Fruit fly (Drosophila melanogaster) whole organism, embryonic: ENCODE measurements around the gene AsnRS.
A peak's percentile ranks its signal among the peaks of the same experiment; 100 is the strongest.

Experiments
- Asciz ChIP-seq: fragments of 200-800 bp; sonication (Bioruptor generic); optimal IDR thresholded peaks from 2 replicates; lab custom pipeline; 2017; ENCODE audit warnings: missing biosample characterization, mild to moderate bottlenecking, missing genetic modification characterization, missing genetic modification reagents
- BtbVII ChIP-seq: fragments of 200-800 bp; sonication (Bioruptor generic); optimal IDR thresholded peaks from 3 replicates; lab custom pipeline; 2017; ENCODE audit warnings: missing biosample characterization, mild to moderate bottlenecking, missing genetic modification characterization
- CG11695 ChIP-seq: fragments of 200-800 bp; sonication (Bioruptor generic); IDR thresholded peaks from 3 replicates; pipeline ENCODE4 v1.3.6; 2022; ENCODE audit warnings: missing biosample characterization, missing genetic modification characterization
- CG12071 ChIP-seq: fragments of 200-800 bp; sonication (Bioruptor generic); optimal IDR thresholded peaks from 3 replicates; lab custom pipeline; 2018; ENCODE audit warnings: missing biosample characterization, mild to moderate bottlenecking, missing genetic modification characterization
- CG12744 ChIP-seq: fragments of 200-800 bp; sonication (Bioruptor generic); optimal IDR thresholded peaks from 2 replicates; lab custom pipeline; 2016; ENCODE audit warnings: missing biosample characterization, missing genetic modification characterization
- CG13123 ChIP-seq: fragments of 200-800 bp; sonication (Bioruptor generic); optimal IDR thresholded peaks from 2 replicates; lab custom pipeline; 2016; ENCODE audit warnings: missing biosample characterization, missing genetic modification characterization
- CG1529 ChIP-seq: fragments of 200-800 bp; sonication (Bioruptor generic); optimal IDR thresholded peaks from 3 replicates; lab custom pipeline; 2018; ENCODE audit warnings: missing biosample characterization, missing genetic modification characterization
- CG15479 ChIP-seq: fragments of 200-800 bp; sonication (Bioruptor generic); optimal IDR thresholded peaks from 3 replicates; lab custom pipeline; 2019; ENCODE audit warnings: missing biosample characterization, mild to moderate bottlenecking, missing genetic modification characterization, moderate library complexity
- CG17829 ChIP-seq: fragments of 200-800 bp; optimal IDR thresholded peaks from 2 replicates; lab custom pipeline; 2019; ENCODE audit warnings: missing biosample characterization, mild to moderate bottlenecking, missing genetic modification characterization, moderate library complexity
- CG1832 ChIP-seq: fragments of 200-800 bp; sonication (Bioruptor generic); optimal IDR thresholded peaks from 2 replicates; lab custom pipeline; 2017; ENCODE audit warnings: missing biosample characterization, mild to moderate bottlenecking, missing genetic modification characterization, inconsistent platforms
- CG18476 ChIP-seq: fragments of 200-800 bp; sonication (Bioruptor generic); optimal IDR thresholded peaks from 2 replicates; lab custom pipeline; 2016; ENCODE audit warnings: missing biosample characterization, mild to moderate bottlenecking, missing genetic modification characterization
- CG31365 ChIP-seq: fragments of 200-800 bp; sonication (Bioruptor generic); optimal IDR thresholded peaks from 2 replicates; lab custom pipeline; 2018; ENCODE audit warnings: missing biosample characterization, mild to moderate bottlenecking, missing genetic modification characterization
- CG31441 ChIP-seq: fragments of 200-800 bp; sonication (Bioruptor generic); IDR thresholded peaks from 2 replicates; pipeline ENCODE4 v1.3.6; 2022; ENCODE audit warnings: missing biosample characterization, missing genetic modification characterization
- CG34422 ChIP-seq: fragments of 200-800 bp; sonication (Bioruptor generic); IDR thresholded peaks from 3 replicates; pipeline ENCODE4 v1.3.6; 2022; ENCODE audit warnings: missing biosample characterization, missing genetic modification characterization
- CG4404 ChIP-seq: fragments of 200-800 bp; sonication (Bioruptor generic); IDR thresholded peaks from 2 replicates; pipeline ENCODE4 v1.3.6; 2022; ENCODE audit warnings: missing biosample characterization, missing genetic modification characterization
- CG6175 ChIP-seq: fragments of 200-800 bp; sonication (Bioruptor generic); IDR thresholded peaks from 3 replicates; pipeline ENCODE4 v1.3.6; 2022; ENCODE audit warnings: missing biosample characterization, missing genetic modification characterization
- CG6683 ChIP-seq: fragments of 200-800 bp; sonication (Bioruptor generic); optimal IDR thresholded peaks from 2 replicates; lab custom pipeline; 2017; ENCODE audit warnings: missing biosample characterization, mild to moderate bottlenecking, missing genetic modification characterization, missing genetic modification reagents
- CG6791 ChIP-seq: fragments of 200-800 bp; sonication (Bioruptor generic); IDR thresholded peaks from 3 replicates; pipeline ENCODE4 v1.3.6; 2022; ENCODE audit warnings: missing biosample characterization, missing genetic modification characterization; ENCODE audit not compliant: partially characterized antibody
- CG9817 ChIP-seq: fragments of 200-800 bp; sonication (Bioruptor generic); optimal IDR thresholded peaks from 2 replicates; lab custom pipeline; 2018; ENCODE audit warnings: missing biosample characterization, mild to moderate bottlenecking, missing genetic modification characterization, moderate library complexity
- D ChIP-seq, 2 experiments: fragments of 200-800 bp in 1 of 2; fragments of >200 bp in 1 of 2; sonication (Bioruptor generic) in 1 of 2; optimal IDR thresholded peaks; 2 replicates in 1 of 2; 3 replicates in 1 of 2; lab custom pipeline; 2017; ENCODE audit warnings: mild to moderate bottlenecking in 1 of 2, missing biosample characterization in 1 of 2, missing genetic modification characterization in 1 of 2, missing genetic modification reagents in 1 of 2
- D19B ChIP-seq: fragments of 200-800 bp; sonication (Bioruptor generic); optimal IDR thresholded peaks from 2 replicates; lab custom pipeline; 2017; ENCODE audit warnings: missing biosample characterization, mild to moderate bottlenecking, missing genetic modification characterization
- GATAe ChIP-seq: fragments of 200-800 bp; sonication (Bioruptor generic); conservative IDR thresholded peaks from 2 replicates; pipeline ENCODE4 v1.3.6; 2022; ENCODE audit warnings: missing biosample characterization, missing genetic modification characterization
- HHEX ChIP-seq: fragments of 200-800 bp; sonication (Bioruptor generic); optimal IDR thresholded peaks from 3 replicates; lab custom pipeline; 2017; ENCODE audit warnings: missing biosample characterization, mild to moderate bottlenecking, missing genetic modification characterization, missing genetic modification reagents
- Jarid2 ChIP-seq: fragments of 200-800 bp; sonication (Bioruptor generic); optimal IDR thresholded peaks from 3 replicates; lab custom pipeline; 2017; ENCODE audit warnings: mild to moderate bottlenecking, missing biosample characterization, missing genetic modification reagents, missing genetic modification characterization
- MBD-R2 ChIP-seq: fragments of 200-800 bp; sonication (Bioruptor generic); IDR thresholded peaks from 2 replicates; pipeline ENCODE4 v1.3.6; 2022; ENCODE audit warnings: missing biosample characterization, missing genetic modification characterization
- Sox102F ChIP-seq: fragments of 200-800 bp; sonication (Bioruptor generic); optimal IDR thresholded peaks from 2 replicates; lab custom pipeline; 2018; ENCODE audit warnings: missing biosample characterization, mild to moderate bottlenecking, missing genetic modification characterization, moderate library complexity
- ac ChIP-seq: fragments of 200-800 bp; sonication (Bioruptor generic); optimal IDR thresholded peaks from 3 replicates; lab custom pipeline; 2017; ENCODE audit warnings: missing biosample characterization, mild to moderate bottlenecking, missing genetic modification characterization
- bbx ChIP-seq: fragments of 200-800 bp; sonication (Bioruptor generic); IDR thresholded peaks from 2 replicates; pipeline ENCODE4 v1.3.6; 2022; ENCODE audit warnings: missing biosample characterization, missing genetic modification characterization; ENCODE audit not compliant: partially characterized antibody
- caup ChIP-seq: fragments of 200-800 bp; sonication (Bioruptor generic); optimal IDR thresholded peaks from 3 replicates; lab custom pipeline; 2017; ENCODE audit warnings: missing biosample characterization, mild to moderate bottlenecking, missing genetic modification characterization, moderate library complexity; ENCODE audit not compliant: severe bottlenecking
- crc ChIP-seq: fragments of 200-800 bp; sonication (Bioruptor generic); optimal IDR thresholded peaks from 2 replicates; lab custom pipeline; 2016; ENCODE audit warnings: missing biosample characterization, missing genetic modification characterization
- fu2 ChIP-seq: fragments of 200-800 bp; sonication (Bioruptor generic); optimal IDR thresholded peaks from 2 replicates; lab custom pipeline; 2016; ENCODE audit warnings: missing biosample characterization, missing genetic modification characterization
- gce ChIP-seq: fragments of 200-800 bp; sonication (Bioruptor generic); IDR thresholded peaks from 3 replicates; pipeline ENCODE4 v1.3.6; 2022; ENCODE audit warnings: missing biosample characterization, missing genetic modification characterization
- gcm ChIP-seq: fragments of 200-800 bp; sonication (Bioruptor generic); optimal IDR thresholded peaks from 2 replicates; lab custom pipeline; 2019; ENCODE audit warnings: missing biosample characterization, mild to moderate bottlenecking, missing genetic modification characterization, moderate library complexity
- gcm2 ChIP-seq: fragments of 200-800 bp; sonication (Bioruptor generic); optimal IDR thresholded peaks from 2 replicates; lab custom pipeline; 2016; ENCODE audit warnings: missing biosample characterization, missing genetic modification characterization
- gro ChIP-seq: fragments of 200-800 bp; sonication (Bioruptor generic); optimal IDR thresholded peaks from 2 replicates; lab custom pipeline; 2016; ENCODE audit warnings: missing biosample characterization, missing genetic modification characterization
- kni ChIP-seq: fragments of 200-800 bp; sonication (Bioruptor generic); optimal IDR thresholded peaks from 3 replicates; lab custom pipeline; 2017; ENCODE audit warnings: mild to moderate bottlenecking, missing biosample characterization, missing genetic modification reagents, missing genetic modification characterization
- pan ChIP-seq, 4 experiments: fragments of >200 bp in 3 of 4; fragments of 200-800 bp in 1 of 4; sonication (Bioruptor generic) in 1 of 4; optimal IDR thresholded peaks in 3 of 4; IDR thresholded peaks in 1 of 4; 2 replicates each; pipeline versions ENCODE4 v1.3.6 to Lab custom; 2017 to 2022; ENCODE audit warnings: missing biosample characterization in 2 of 4, missing genetic modification characterization in 2 of 4, mixed read lengths in 1 of 4
- pnt ChIP-seq: fragments of 200-800 bp; sonication (Bioruptor generic); optimal IDR thresholded peaks from 3 replicates; lab custom pipeline; 2016; ENCODE audit warnings: missing biosample characterization, missing genetic modification characterization
- prd ChIP-seq, 3 experiments: fragments of >200 bp in 2 of 3; fragments of 200-800 bp in 1 of 3; sonication (Bioruptor generic) in 1 of 3; optimal IDR thresholded peaks in 2 of 3; IDR thresholded peaks in 1 of 3; 2 replicates in 2 of 3; 3 replicates in 1 of 3; pipeline versions ENCODE4 v1.3.6 to Lab custom; 2017 to 2022; ENCODE audit warnings: missing biosample characterization in 1 of 3, missing genetic modification characterization in 1 of 3
- run ChIP-seq: fragments of 200-800 bp; sonication (Bioruptor generic); optimal IDR thresholded peaks from 3 replicates; lab custom pipeline; 2018; ENCODE audit warnings: missing biosample characterization, mild to moderate bottlenecking, missing genetic modification characterization
- sd ChIP-seq: fragments of 200-800 bp; sonication (Bioruptor generic); optimal IDR thresholded peaks from 3 replicates; lab custom pipeline; 2018; ENCODE audit warnings: missing biosample characterization, mild to moderate bottlenecking, missing genetic modification characterization, moderate library complexity
- sna ChIP-seq: fragments of 200-800 bp; sonication (Bioruptor generic); IDR thresholded peaks from 2 replicates; pipeline ENCODE4 v1.3.6; 2022; ENCODE audit warnings: missing biosample characterization, missing genetic modification characterization; ENCODE audit not compliant: partially characterized antibody
- sr ChIP-seq: fragments of 200-800 bp; sonication (Bioruptor generic); IDR thresholded peaks from 3 replicates; pipeline ENCODE4 v1.3.6; 2022; ENCODE audit warnings: missing biosample characterization, missing genetic modification characterization
- tll ChIP-seq, 2 experiments: fragments of 200-800 bp in 1 of 2; fragments of >200 bp in 1 of 2; sonication (Bioruptor generic) in 1 of 2; optimal IDR thresholded peaks; 2 replicates each; lab custom pipeline; 2017 to 2019; ENCODE audit warnings: missing biosample characterization in 2 of 2, missing genetic modification characterization in 2 of 2, mild to moderate bottlenecking in 1 of 2, moderate library complexity in 1 of 2
- ttk ChIP-seq: fragments of 200-800 bp; sonication (Bioruptor generic); IDR thresholded peaks from 2 replicates; pipeline ENCODE4 v2.1.2; 2022; ENCODE audit warnings: missing biosample characterization, missing genetic modification characterization
- tup ChIP-seq: fragments of 200-800 bp; sonication (Bioruptor generic); optimal IDR thresholded peaks from 2 replicates; lab custom pipeline; 2016; ENCODE audit warnings: missing biosample characterization, mild to moderate bottlenecking, missing genetic modification characterization, moderate library complexity
- unc-4 ChIP-seq: fragments of 200-800 bp; sonication (Bioruptor generic); IDR thresholded peaks from 2 replicates; pipeline ENCODE4 v1.3.6; 2022; ENCODE audit warnings: missing biosample characterization, missing genetic modification characterization; ENCODE audit not compliant: partially characterized antibody
- vfl ChIP-seq: fragments of 200-800 bp; sonication (Bioruptor generic); optimal IDR thresholded peaks from 2 replicates; lab custom pipeline; 2016; ENCODE audit warnings: missing biosample characterization, missing genetic modification characterization
- yki ChIP-seq: fragments of >200 bp; optimal IDR thresholded peaks from 3 replicates; lab custom pipeline; 2018

The AsnRS gene

DNA sequence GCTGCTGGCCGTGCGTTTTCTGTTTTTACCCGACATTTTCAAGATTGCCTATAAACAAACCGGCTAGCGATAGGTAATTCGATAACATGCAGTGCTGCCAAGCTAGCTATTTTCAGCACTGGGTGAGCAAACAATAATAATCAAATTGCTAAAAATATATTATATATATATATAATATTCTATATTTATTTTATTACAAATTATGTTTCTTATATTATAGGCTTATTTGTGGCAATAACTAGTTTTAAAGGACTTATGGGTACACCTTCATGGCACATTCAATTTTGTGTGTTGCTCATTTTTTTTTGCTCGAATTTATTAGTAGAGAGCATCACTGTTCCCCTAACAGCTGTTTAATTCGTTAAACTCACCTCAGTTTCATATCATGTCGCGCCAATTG, 4.9 kb downstream of the AsnRS start (continued):
- TF ChIP-seq gcm (GFP tag; lab: Kevin White, UChicago): peak; percentile 64
- TF ChIP-seq CG6683 (GFP tag; lab: Kevin White, UChicago): peak; percentile 52
- TF ChIP-seq crc (GFP tag; lab: Kevin White, UChicago): no peak
- TF ChIP-seq unc-4 (GFP tag; lab: Robert Waterston, UW): no peak; the same call in 1 of the 2 replicates
- TF ChIP-seq ac (GFP tag; lab: Kevin White, UChicago): peak; percentile 1
- TF ChIP-seq pnt (GFP tag; lab: Kevin White, UChicago): no peak
- no peak for TF ChIP-seq ttk (GFP tag; lab: Robert Waterston, UW)
- no peak for TF ChIP-seq CG6791
- TF ChIP-seq CG31365: no peak
- TF ChIP-seq CG34422 (GFP tag; lab: Robert Waterston, UW): peak; percentile 57; the same call in 1 of the 3 replicates
- no peak for TF ChIP-seq CG18476 (GFP tag; lab: Kevin White, UChicago)
- no peak for TF ChIP-seq prd (optimal IDR thresholded peaks at IDR 0.05; lab: Kevin White, UChicago)
- peak; percentile 58; the same call in 2 of the 3 replicates for TF ChIP-seq prd (GFP tag; IDR thresholded peaks at IDR 0.05; lab: Robert Waterston, UW)
- TF ChIP-seq Asciz: no peak
- TF ChIP-seq CG1529 (GFP tag; lab: Kevin White, UChicago): no peak
- no peak for TF ChIP-seq CG15479
- peak; percentile 40 for TF ChIP-seq BtbVII
- TF ChIP-seq CG1832 (GFP tag; lab: Kevin White, UChicago): no peak
- TF ChIP-seq CG17829: peak; percentile 65
- no peak for TF ChIP-seq CG12071 (GFP tag; lab: Kevin White, UChicago)
- TF ChIP-seq Sox102F: no peak
- peak; percentile 42 for TF ChIP-seq HHEX (GFP tag; lab: Kevin White, UChicago)
- no peak for TF ChIP-seq yki (lab: Kevin White, UChicago)
- no peak for TF ChIP-seq kni (GFP tag; lab: Kevin White, UChicago)
- no peak for TF ChIP-seq gcm2
- TF ChIP-seq tup (GFP tag; lab: Kevin White, UChicago): no peak
- no peak for TF ChIP-seq sr
- no peak for TF ChIP-seq D (optimal IDR thresholded peaks at IDR 0.05; lab: Kevin White, UChicago)
- TF ChIP-seq D (GFP tag; optimal IDR thresholded peaks at IDR 0.05; lab: Kevin White, UChicago): no peak
- TF ChIP-seq pan (optimal IDR thresholded peaks at IDR 0.05; lab: Kevin White, UChicago): no peak
- TF ChIP-seq pan (GFP tag; optimal IDR thresholded peaks at IDR 0.05 in 1 of 2, IDR thresholded peaks at IDR 0.05 in 1 of 2): no peak
- TF ChIP-seq vfl (GFP tag; lab: Kevin White, UChicago): no peak
- TF ChIP-seq CG11695 (GFP tag; lab: Robert Waterston, UW): no peak
- no peak for TF ChIP-seq bbx (GFP tag; lab: Robert Waterston, UW)
- no peak for TF ChIP-seq tll (GFP tag; optimal IDR thresholded peaks at IDR 0.05; lab: Kevin White, UChicago)
- TF ChIP-seq CG4404 (GFP tag; lab: Robert Waterston, UW): no peak
- TF ChIP-seq fu2: no peak
- TF ChIP-seq CG13123 (GFP tag; lab: Kevin White, UChicago): peak; percentile 35
- no peak; the same call in 1 of the 2 replicates for TF ChIP-seq CG31441
- TF ChIP-seq gro (GFP tag; lab: Kevin White, UChicago): no peak
- no peak for TF ChIP-seq CG6175 (GFP tag; lab: Robert Waterston, UW)
- peak; percentile 58 for TF ChIP-seq caup (GFP tag; lab: Kevin White, UChicago)
- TF ChIP-seq gce (GFP tag; lab: Robert Waterston, UW): no peak
- TF ChIP-seq CG12744 (GFP tag; lab: Kevin White, UChicago): no peak
- peak; percentile 83 for TF ChIP-seq CG9817 (tag; lab: Kevin White, UChicago)
- no peak for TF ChIP-seq GATAe (GFP tag; lab: Robert Waterston, UW)
- TF ChIP-seq sna: no peak
- peak; percentile 86 for TF ChIP-seq MBD-R2 (GFP tag; lab: Robert Waterston, UW)
- no peak for TF ChIP-seq Jarid2 (GFP tag; lab: Kevin White, UChicago)
- peak; percentile 9 for TF ChIP-seq run (tag; lab: Kevin White, UChicago)
- no peak for TF ChIP-seq sd
- TF ChIP-seq D19B (GFP tag; lab: Kevin White, UChicago): no peak
